Worm (Caenorhabditis elegans) whole organism, midembryonic: ENCODE results near the gene clc-2.

Experiments
- T22C8.4 ChIP-seq: fragments of 200-800 bp; sonication (Bioruptor generic); IDR thresholded peaks from 2 replicates; pipeline ENCODE4 v1.3.6; 2022; ENCODE audit warnings: missing genetic modification characterization, missing compliant biosample characterization
- flt-1 ChIP-seq: fragments of 200-800 bp; sonication (Bioruptor generic); IDR thresholded peaks from 2 replicates; pipeline ENCODE4 v1.3.6; 2022; ENCODE audit warnings: missing genetic modification characterization, missing compliant biosample characterization
- med-1 ChIP-seq: sonication (generic microtip); optimal IDR thresholded peaks from 2 replicates; lab custom pipeline; 2017; ENCODE audit warnings: missing genetic modification characterization, mild to moderate bottlenecking, missing compliant biosample characterization, antibody characterized with exemption, missing genetic modification reagents; ENCODE audit not compliant: insufficient read depth
- ztf-29 ChIP-seq: fragments of 200-800 bp; sonication (Bioruptor generic); IDR thresholded peaks from 2 replicates; pipeline ENCODE4 v1.3.6; 2022; ENCODE audit warnings: missing genetic modification reagents, missing genetic modification characterization, missing compliant biosample characterization

DNA sequence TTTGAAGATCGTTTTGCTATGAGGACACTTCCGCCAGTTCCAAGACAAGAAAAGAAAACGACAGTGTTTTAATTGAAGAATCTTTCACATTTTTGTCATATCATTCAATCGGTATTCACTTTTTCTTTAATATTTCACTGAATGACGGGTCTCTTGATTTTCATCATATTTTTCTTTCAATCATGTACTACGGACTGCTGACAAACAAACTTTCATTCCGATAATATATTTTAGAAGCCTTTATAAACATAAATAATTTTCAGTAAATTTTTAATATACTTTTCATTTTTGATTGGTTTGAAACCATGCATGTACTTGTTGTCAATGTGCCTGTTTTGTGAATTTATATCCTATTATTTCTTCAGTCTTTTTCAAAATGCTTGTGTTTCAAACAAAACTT lies 2.0 kb downstream of the clc-2 start, which contains the start of gene clc-5:
- TF ChIP-seq med-1 (GFP tag; lab: Kevin White, UChicago): no peak
- TF ChIP-seq ztf-29 (GFP tag; lab: Robert Waterston, UW): no peak
- no peak for TF ChIP-seq flt-1 (GFP tag; lab: Robert Waterston, UW)
- TF ChIP-seq T22C8.4: no peak
